Fruit fly (Drosophila melanogaster) whole organism, prepupa: ENCODE results near the gene Rbm13.

Experiments used
- CG10631 ChIP-seq: fragments of 200-800 bp; sonication (Bioruptor generic); optimal IDR thresholded peaks from 2 replicates; lab custom pipeline; 2016; ENCODE audit warnings: missing biosample characterization, missing genetic modification characterization
- CG10669 ChIP-seq: fragments of 200-800 bp; sonication (Bioruptor generic); optimal IDR thresholded peaks from 3 replicates; lab custom pipeline; 2018; ENCODE audit warnings: missing biosample characterization, mild to moderate bottlenecking, missing genetic modification characterization, moderate library complexity
- CG11294 ChIP-seq: fragments of 200-800 bp; sonication (Bioruptor generic); IDR thresholded peaks from 2 replicates; pipeline ENCODE4 v1.3.6; 2022; ENCODE audit warnings: missing biosample characterization, missing genetic modification characterization
- CG11762 ChIP-seq: fragments of 200-800 bp; sonication (Bioruptor generic); optimal IDR thresholded peaks from 3 replicates; lab custom pipeline; 2016; ENCODE audit warnings: missing biosample characterization, missing genetic modification characterization; ENCODE audit not compliant: insufficient read depth
- CG11902 ChIP-seq: fragments of 200-800 bp; sonication (Bioruptor generic); optimal IDR thresholded peaks from 3 replicates; lab custom pipeline; 2016; ENCODE audit warnings: missing biosample characterization, missing genetic modification characterization
- CG15336 ChIP-seq: fragments of 200-800 bp; sonication (Bioruptor generic); IDR thresholded peaks from 2 replicates; pipeline ENCODE4 v1.3.6; 2022; ENCODE audit warnings: missing biosample characterization, missing genetic modification characterization
- CG16779 ChIP-seq: fragments of 200-800 bp; sonication (Bioruptor generic); optimal IDR thresholded peaks from 3 replicates; lab custom pipeline; 2017; ENCODE audit warnings: missing biosample characterization, mild to moderate bottlenecking, missing genetic modification characterization
- CG3032 ChIP-seq: fragments of 200-800 bp; optimal IDR thresholded peaks from 2 replicates; lab custom pipeline; 2019; ENCODE audit warnings: missing biosample characterization, mild to moderate bottlenecking, missing genetic modification characterization, moderate library complexity
- CG31627 ChIP-seq: fragments of 200-800 bp; sonication (Bioruptor generic); optimal IDR thresholded peaks from 3 replicates; lab custom pipeline; 2016; ENCODE audit warnings: missing biosample characterization, missing genetic modification characterization
- CG32006 ChIP-seq: fragments of 200-800 bp; sonication (Bioruptor generic); optimal IDR thresholded peaks from 3 replicates; lab custom pipeline; 2017; ENCODE audit warnings: missing biosample characterization, mild to moderate bottlenecking, missing genetic modification characterization
- CG34406 ChIP-seq: fragments of 200-800 bp; sonication (Bioruptor generic); optimal IDR thresholded peaks from 3 replicates; lab custom pipeline; 2016; ENCODE audit warnings: missing biosample characterization, missing genetic modification characterization
- CG3919 ChIP-seq: fragments of 200-800 bp; sonication (Bioruptor generic); optimal IDR thresholded peaks from 3 replicates; lab custom pipeline; 2016; ENCODE audit warnings: missing biosample characterization, missing genetic modification characterization
- CG4318 ChIP-seq: fragments of 200-800 bp; sonication (Bioruptor generic); optimal IDR thresholded peaks from 3 replicates; lab custom pipeline; 2017; ENCODE audit warnings: missing biosample characterization, mild to moderate bottlenecking, missing genetic modification characterization
- CG6276 ChIP-seq: fragments of 200-800 bp; sonication (Bioruptor generic); optimal IDR thresholded peaks from 2 replicates; lab custom pipeline; 2017; ENCODE audit warnings: missing biosample characterization, mild to moderate bottlenecking, missing genetic modification characterization
- CG6792 ChIP-seq: fragments of 200-800 bp; sonication (Bioruptor generic); optimal IDR thresholded peaks from 3 replicates; lab custom pipeline; 2016; ENCODE audit warnings: missing biosample characterization, missing genetic modification characterization
- CG6854 ChIP-seq: fragments of 200-800 bp; sonication (Bioruptor generic); optimal IDR thresholded peaks from 2 replicates; lab custom pipeline; 2017; ENCODE audit warnings: missing biosample characterization, mild to moderate bottlenecking, missing genetic modification characterization
- CG8119 ChIP-seq: fragments of 200-800 bp; sonication (Bioruptor generic); IDR thresholded peaks from 3 replicates; pipeline ENCODE4 v1.3.6; 2022; ENCODE audit warnings: missing biosample characterization, missing genetic modification characterization
- CG8632 ChIP-seq: fragments of 200-800 bp; sonication (Bioruptor generic); optimal IDR thresholded peaks from 3 replicates; lab custom pipeline; 2016; ENCODE audit warnings: missing biosample characterization, missing genetic modification characterization
- CG9139 ChIP-seq: fragments of 200-800 bp; sonication (Bioruptor generic); optimal IDR thresholded peaks from 3 replicates; lab custom pipeline; 2017; ENCODE audit warnings: missing biosample characterization, mild to moderate bottlenecking, missing genetic modification characterization
- Eip75B ChIP-seq: fragments of 200-800 bp; sonication (Bioruptor generic); optimal IDR thresholded peaks from 3 replicates; lab custom pipeline; 2016; ENCODE audit warnings: missing biosample characterization, missing genetic modification characterization
- Eip78C ChIP-seq: fragments of 200-800 bp; sonication (Bioruptor generic); peaks from one replicate; lab custom pipeline; 2016; ENCODE audit warnings: missing biosample characterization, missing genetic modification characterization
- Eip93F ChIP-seq: fragments of 200-800 bp; sonication (Bioruptor generic); optimal IDR thresholded peaks from 2 replicates; lab custom pipeline; 2016; ENCODE audit warnings: missing biosample characterization, mild to moderate bottlenecking, missing genetic modification characterization
- Ets21C ChIP-seq: fragments of 200-800 bp; sonication (Bioruptor generic); optimal IDR thresholded peaks from 3 replicates; lab custom pipeline; 2016; ENCODE audit warnings: missing biosample characterization, missing genetic modification characterization
- Ets96B ChIP-seq: fragments of 200-800 bp; optimal IDR thresholded peaks from 2 replicates; lab custom pipeline; 2019; ENCODE audit warnings: missing biosample characterization, mild to moderate bottlenecking, missing genetic modification characterization, moderate library complexity
- Hr38 ChIP-seq: sonication (Bioruptor generic); optimal IDR thresholded peaks from 2 replicates; lab custom pipeline; 2016; ENCODE audit warnings: missing biosample characterization, missing genetic modification characterization
- Hr4 ChIP-seq: fragments of 200-800 bp; sonication (Bioruptor generic); optimal IDR thresholded peaks from 3 replicates; lab custom pipeline; 2016; ENCODE audit warnings: missing biosample characterization, missing genetic modification characterization
- Met ChIP-seq: fragments of 200-800 bp; sonication (Bioruptor generic); optimal IDR thresholded peaks from 3 replicates; lab custom pipeline; 2016; ENCODE audit warnings: missing biosample characterization, missing genetic modification characterization
- Smox ChIP-seq: fragments of 200-800 bp; sonication (Bioruptor generic); optimal IDR thresholded peaks from 3 replicates; lab custom pipeline; 2016; ENCODE audit warnings: missing biosample characterization, missing genetic modification characterization
- Sox102F ChIP-seq: fragments of 200-800 bp; sonication (Bioruptor generic); optimal IDR thresholded peaks from 2 replicates; lab custom pipeline; 2016; ENCODE audit warnings: missing biosample characterization, mild to moderate bottlenecking, missing genetic modification characterization
- Sox14 ChIP-seq: fragments of 200-800 bp; sonication (Bioruptor generic); optimal IDR thresholded peaks from 3 replicates; lab custom pipeline; 2016; ENCODE audit warnings: missing biosample characterization, missing genetic modification characterization
- Sox15 ChIP-seq: fragments of 200-800 bp; sonication (Bioruptor generic); optimal IDR thresholded peaks from 3 replicates; lab custom pipeline; 2016; ENCODE audit warnings: missing biosample characterization, missing genetic modification characterization
- achi ChIP-seq: fragments of 200-800 bp; sonication (Bioruptor generic); optimal IDR thresholded peaks from 3 replicates; lab custom pipeline; 2016; ENCODE audit warnings: missing biosample characterization, missing genetic modification characterization
- acj6 ChIP-seq: fragments of 200-800 bp; sonication (Bioruptor generic); optimal IDR thresholded peaks from 3 replicates; lab custom pipeline; 2016; ENCODE audit warnings: missing biosample characterization, missing genetic modification characterization
- cyc ChIP-seq: fragments of 200-800 bp; sonication (Bioruptor generic); optimal IDR thresholded peaks from 3 replicates; lab custom pipeline; 2016; ENCODE audit warnings: missing biosample characterization, missing genetic modification characterization
- dac ChIP-seq: fragments of 200-800 bp; sonication (Bioruptor generic); optimal IDR thresholded peaks from 2 replicates; lab custom pipeline; 2017; ENCODE audit warnings: missing biosample characterization, mild to moderate bottlenecking, missing genetic modification characterization
- dsx ChIP-seq: fragments of 200-800 bp; optimal IDR thresholded peaks from 3 replicates; lab custom pipeline; 2019; ENCODE audit warnings: missing biosample characterization, mild to moderate bottlenecking, missing genetic modification characterization, moderate library complexity; ENCODE audit not compliant: poor library complexity, severe bottlenecking
- eg ChIP-seq: fragments of 200-800 bp; sonication (Bioruptor generic); IDR thresholded peaks from 3 replicates; pipeline ENCODE4 v1.3.6; 2022; ENCODE audit warnings: missing biosample characterization, missing genetic modification characterization
- esn ChIP-seq: fragments of 200-800 bp; sonication (Bioruptor generic); optimal IDR thresholded peaks from 2 replicates; lab custom pipeline; 2016; ENCODE audit warnings: missing biosample characterization, mild to moderate bottlenecking, missing genetic modification characterization, moderate library complexity
- fd85E ChIP-seq: fragments of 200-800 bp; sonication (Bioruptor generic); optimal IDR thresholded peaks from 3 replicates; lab custom pipeline; 2016; ENCODE audit warnings: missing biosample characterization, missing genetic modification characterization
- fkh ChIP-seq: fragments of 200-800 bp; sonication (Bioruptor generic); optimal IDR thresholded peaks from 3 replicates; lab custom pipeline; 2017; ENCODE audit warnings: missing biosample characterization, mild to moderate bottlenecking, missing genetic modification characterization, moderate library complexity
- lz ChIP-seq: fragments of 200-800 bp; sonication (Bioruptor generic); optimal IDR thresholded peaks from 3 replicates; lab custom pipeline; 2016; ENCODE audit warnings: missing biosample characterization, missing genetic modification characterization
- net ChIP-seq: fragments of 200-800 bp; sonication (Bioruptor generic); optimal IDR thresholded peaks from 3 replicates; lab custom pipeline; 2016; ENCODE audit warnings: missing biosample characterization, missing genetic modification characterization
- pdm3 ChIP-seq: fragments of 200-800 bp; sonication (Bioruptor generic); optimal IDR thresholded peaks from 3 replicates; lab custom pipeline; 2016; ENCODE audit warnings: missing biosample characterization, missing genetic modification characterization
- salr ChIP-seq, 2 experiments: fragments of 200-800 bp; sonication (Bioruptor generic); optimal IDR thresholded peaks; 3 replicates each; lab custom pipeline; 2016 to 2018; ENCODE audit warnings: missing biosample characterization in 2 of 2, missing genetic modification characterization in 2 of 2, mild to moderate bottlenecking in 1 of 2
- svp ChIP-seq: fragments of 200-800 bp; sonication (Bioruptor generic); peaks from one replicate; lab custom pipeline; 2016; ENCODE audit warnings: missing biosample characterization, missing genetic modification characterization
- topi ChIP-seq: fragments of 200-800 bp; sonication (Bioruptor generic); optimal IDR thresholded peaks from 3 replicates; lab custom pipeline; 2016; ENCODE audit warnings: missing biosample characterization, missing genetic modification characterization

Gene Rbm13

dm6 chrX:8894315-8895017 lies 7.0 kb upstream of the Rbm13 start (continued):
- peak; percentile 68 for TF ChIP-seq CG3919
- TF ChIP-seq dac: peak; percentile 68
- TF ChIP-seq CG11294 (GFP tag; lab: Robert Waterston, UW): peak; percentile 58; the same call in 1 of the 2 replicates
- peak; percentile 85 for TF ChIP-seq esn (GFP tag; lab: Kevin White, UChicago)
- peak; percentile 72 for TF ChIP-seq acj6 (GFP tag; lab: Kevin White, UChicago)
- peak; percentile 85 for TF ChIP-seq Sox102F
- TF ChIP-seq Eip93F (GFP tag; lab: Kevin White, UChicago): peak; percentile 61
- peak; percentile 55 for TF ChIP-seq CG6792 (GFP tag; lab: Kevin White, UChicago)
- TF ChIP-seq pdm3 (GFP tag; lab: Kevin White, UChicago): peak; percentile 81
- TF ChIP-seq fd85E (GFP tag; lab: Kevin White, UChicago): peak; percentile 26
- no peak for TF ChIP-seq Hr38
- TF ChIP-seq cyc (GFP tag; lab: Kevin White, UChicago): peak; percentile 71
- TF ChIP-seq Ets21C (GFP tag; lab: Kevin White, UChicago): peak; percentile 66
- TF ChIP-seq CG15336 (GFP tag; lab: Robert Waterston, UW): peak; percentile 90
- TF ChIP-seq Smox (GFP tag; lab: Kevin White, UChicago): peak; percentile 85
- TF ChIP-seq CG11762 (GFP tag; lab: Kevin White, UChicago): peak; percentile 49
- peak; percentile 39 for TF ChIP-seq CG16779 (tag; lab: Kevin White, UChicago)
- TF ChIP-seq topi: peak; percentile 86
- TF ChIP-seq CG9139 (GFP tag; lab: Kevin White, UChicago): peak; percentile 11
- peak; percentile 84 for TF ChIP-seq CG31627
- TF ChIP-seq eg (GFP tag; lab: Robert Waterston, UW): peak; percentile 86
- TF ChIP-seq Sox15 (GFP tag; lab: Kevin White, UChicago): peak; percentile 45
- peak; percentile 88 for TF ChIP-seq Hr4 (GFP tag; lab: Kevin White, UChicago)
- TF ChIP-seq CG8632 (GFP tag; lab: Kevin White, UChicago): peak; percentile 68
- TF ChIP-seq CG4318 (GFP tag; lab: Kevin White, UChicago): peak; percentile 82
- TF ChIP-seq CG6276 (GFP tag; lab: Kevin White, UChicago): peak; percentile 91
- TF ChIP-seq CG8119 (GFP tag; lab: Robert Waterston, UW): peak; percentile 90

- TF ChIP-seq net: no peak
- TF ChIP-seq dsx: no peak
- no peak for TF ChIP-seq Sox14
- no peak for TF ChIP-seq CG11902 (GFP tag; lab: Kevin White, UChicago)
- TF ChIP-seq fd85E (GFP tag; lab: Kevin White, UChicago): no peak
- TF ChIP-seq CG32006 (GFP tag; lab: Kevin White, UChicago): peak; percentile 30
- TF ChIP-seq Eip75B (GFP tag; lab: Kevin White, UChicago): no peak
- TF ChIP-seq CG10669 (GFP tag; lab: Kevin White, UChicago): no peak
- TF ChIP-seq CG6792 (GFP tag; lab: Kevin White, UChicago): no peak
- no peak for TF ChIP-seq Eip78C
- TF ChIP-seq acj6 (GFP tag; lab: Kevin White, UChicago): no peak
- peak; percentile 53 for TF ChIP-seq CG34406
- no peak for TF ChIP-seq salr (GFP tag; optimal IDR thresholded peaks at IDR 0.05; lab: Kevin White, UChicago)
- TF ChIP-seq CG3032 (tag; lab: Kevin White, UChicago): no peak
- TF ChIP-seq achi (GFP tag; lab: Kevin White, UChicago): no peak
- peak; percentile 63 for TF ChIP-seq svp (GFP tag; lab: Kevin White, UChicago)
- no peak for TF ChIP-seq fkh
- TF ChIP-seq CG3919: no peak
- no peak for TF ChIP-seq CG6854 (GFP tag; lab: Kevin White, UChicago)
- TF ChIP-seq Ets96B (tag; lab: Kevin White, UChicago): no peak
- TF ChIP-seq CG10631 (GFP tag; lab: Kevin White, UChicago): peak; percentile 34
- TF ChIP-seq Ets21C (GFP tag; lab: Kevin White, UChicago): no peak
- TF ChIP-seq Smox (GFP tag; lab: Kevin White, UChicago): no peak
- no peak for TF ChIP-seq cyc (GFP tag; lab: Kevin White, UChicago)
- TF ChIP-seq CG4318 (GFP tag; lab: Kevin White, UChicago): peak; percentile 17
- TF ChIP-seq CG11762 (GFP tag; lab: Kevin White, UChicago): no peak
- no peak for TF ChIP-seq CG11294 (GFP tag; lab: Robert Waterston, UW)
- no peak for TF ChIP-seq CG8119 (GFP tag; lab: Robert Waterston, UW)
- no peak for TF ChIP-seq Sox15 (GFP tag; lab: Kevin White, UChicago)
- TF ChIP-seq Met (GFP tag; lab: Kevin White, UChicago): no peak
- TF ChIP-seq lz (GFP tag; lab: Kevin White, UChicago): no peak
- no peak for TF ChIP-seq Hr38
- no peak for TF ChIP-seq Eip93F (GFP tag; lab: Kevin White, UChicago)
- TF ChIP-seq CG9139 (GFP tag; lab: Kevin White, UChicago): no peak
- TF ChIP-seq topi: no peak
- no peak for TF ChIP-seq Sox102F
- TF ChIP-seq dac: no peak
- peak; percentile 1 for TF ChIP-seq CG8632 (GFP tag; lab: Kevin White, UChicago)
Observed at dm6 chrX:8895018-8895392, 6.5 kb upstream of the Rbm13 start.
